Fruit fly (Drosophila melanogaster) whole organism, wandering third instar larva: Measurements from ENCODE around the gene Rim.

Experiments
- Abd-B ChIP-seq: fragments of >200 bp; optimal IDR thresholded peaks from 2 replicates; lab custom pipeline; 2017; ENCODE audit warnings: missing biosample characterization, missing genetic modification characterization
- CG9705 ChIP-seq: fragments of 200-800 bp; sonication (Bioruptor generic); optimal IDR thresholded peaks from 2 replicates; lab custom pipeline; 2018; ENCODE audit warnings: missing biosample characterization, mild to moderate bottlenecking, missing genetic modification characterization
- CrebA ChIP-seq: fragments of 200-800 bp; sonication (Bioruptor generic); optimal IDR thresholded peaks from 2 replicates; lab custom pipeline; 2016; ENCODE audit warnings: missing biosample characterization, mild to moderate bottlenecking, missing genetic modification characterization, borderline replicate concordance
- Dfd ChIP-seq: fragments of >200 bp; optimal IDR thresholded peaks from 2 replicates; lab custom pipeline; 2017; ENCODE audit warnings: missing biosample characterization, missing genetic modification characterization
- Dif ChIP-seq: fragments of 200-275, 200-300 bp; sonication (Bioruptor generic); optimal IDR thresholded peaks from 2 replicates; lab custom pipeline; 2018; ENCODE audit warnings: missing biosample characterization, missing genetic modification characterization; ENCODE audit not compliant: partially characterized antibody
- HLH106 ChIP-seq: fragments of 200-800 bp; optimal IDR thresholded peaks from 3 replicates; lab custom pipeline; 2019; ENCODE audit warnings: missing biosample characterization, mild to moderate bottlenecking, missing genetic modification characterization, moderate library complexity
- Hnf4 ChIP-seq: fragments of 200-800 bp; sonication (Bioruptor generic); optimal IDR thresholded peaks from 2 replicates; lab custom pipeline; 2016; ENCODE audit warnings: missing biosample characterization, mild to moderate bottlenecking, missing genetic modification characterization
- Hr78 ChIP-seq: fragments of >200 bp; optimal IDR thresholded peaks from 2 replicates; lab custom pipeline; 2017; ENCODE audit warnings: missing biosample characterization, missing genetic modification characterization
- Hr83 ChIP-seq: fragments of 200-300 bp; sonication (Bioruptor generic); optimal IDR thresholded peaks from 2 replicates; lab custom pipeline; 2016; ENCODE audit warnings: missing biosample characterization, mild to moderate bottlenecking, missing genetic modification characterization, moderate library complexity; ENCODE audit not compliant: poor library complexity, severe bottlenecking
- Jra ChIP-seq: sonication (Bioruptor generic); optimal IDR thresholded peaks from 2 replicates; lab custom pipeline; 2016; ENCODE audit warnings: missing biosample characterization, missing genetic modification characterization
- Mio ChIP-seq: sonication (Bioruptor generic); optimal IDR thresholded peaks from 2 replicates; lab custom pipeline; 2016; ENCODE audit warnings: missing biosample characterization, missing genetic modification characterization
- Myc ChIP-seq: fragments of >200 bp; optimal IDR thresholded peaks from 2 replicates; lab custom pipeline; 2017
- OdsH ChIP-seq: fragments of 200-800 bp; sonication (Bioruptor generic); optimal IDR thresholded peaks from 2 replicates; lab custom pipeline; 2016; ENCODE audit warnings: missing biosample characterization, mild to moderate bottlenecking, missing genetic modification characterization
- Rel ChIP-seq, 2 experiments: fragments of 200-800 bp; sonication (Bioruptor generic) in 1 of 2; optimal IDR thresholded peaks; 2 replicates in 1 of 2; 3 replicates in 1 of 2; lab custom pipeline; 2016 to 2019; ENCODE audit warnings: mild to moderate bottlenecking in 2 of 2, missing biosample characterization in 2 of 2, missing genetic modification characterization in 2 of 2, moderate library complexity in 1 of 2
- Sp1 ChIP-seq: fragments of 200-800 bp; sonication (Bioruptor generic); optimal IDR thresholded peaks from 3 replicates; lab custom pipeline; 2019; ENCODE audit warnings: missing biosample characterization, mild to moderate bottlenecking, missing genetic modification characterization, moderate library complexity
- Vsx2 ChIP-seq: fragments of 200-300, 225-300 bp; sonication (Bioruptor generic); optimal IDR thresholded peaks from 2 replicates; lab custom pipeline; 2018; ENCODE audit warnings: missing biosample characterization, missing genetic modification characterization; ENCODE audit not compliant: partially characterized antibody
- brk ChIP-seq: fragments of 200-800 bp; sonication (Bioruptor generic); optimal IDR thresholded peaks from 2 replicates; lab custom pipeline; 2016; ENCODE audit warnings: missing biosample characterization, mild to moderate bottlenecking, missing genetic modification characterization
- dl ChIP-seq, 2 experiments: fragments of 175-275, 200-275 bp in 1 of 2; fragments of 200-275 bp in 1 of 2; sonication (Bioruptor generic); optimal IDR thresholded peaks; lab custom pipeline; 2018; ENCODE audit warnings: mild to moderate bottlenecking in 2 of 2, missing biosample characterization in 2 of 2, missing genetic modification characterization in 2 of 2, moderate library complexity in 2 of 2; ENCODE audit not compliant: partially characterized antibody in 2 of 2, insufficient read depth in 1 of 2
- dmrt93B ChIP-seq: fragments of 200-800 bp; sonication (Bioruptor generic); optimal IDR thresholded peaks from 2 replicates; lab custom pipeline; 2018; ENCODE audit warnings: missing biosample characterization, mild to moderate bottlenecking, missing genetic modification characterization
- dsf ChIP-seq: sonication (Bioruptor generic); optimal IDR thresholded peaks from 2 replicates; lab custom pipeline; 2016; ENCODE audit warnings: missing biosample characterization, missing genetic modification characterization, borderline replicate concordance
- ey ChIP-seq: fragments of 200-800 bp; sonication (Bioruptor generic); optimal IDR thresholded peaks from 2 replicates; lab custom pipeline; 2016; ENCODE audit warnings: missing biosample characterization, missing genetic modification characterization
- foxo ChIP-seq, 2 experiments: fragments of 200-800 bp; sonication (Bioruptor generic); optimal IDR thresholded peaks; 2 replicates in 1 of 2; 3 replicates in 1 of 2; lab custom pipeline; 2016 to 2017; ENCODE audit warnings: missing biosample characterization in 2 of 2, missing genetic modification characterization in 2 of 2
- fru ChIP-seq: fragments of 200-800 bp; sonication (Bioruptor generic); optimal IDR thresholded peaks from 3 replicates; lab custom pipeline; 2016; ENCODE audit warnings: missing biosample characterization, mild to moderate bottlenecking, missing genetic modification characterization
- h ChIP-seq: fragments of 200-800 bp; sonication (Bioruptor generic); optimal IDR thresholded peaks from 3 replicates; lab custom pipeline; 2016; ENCODE audit warnings: missing biosample characterization, mild to moderate bottlenecking, missing genetic modification characterization
- jim ChIP-seq: fragments of 175-275, 200-325 bp; sonication (Bioruptor generic); optimal IDR thresholded peaks from 2 replicates; lab custom pipeline; 2016; ENCODE audit warnings: missing biosample characterization, mild to moderate bottlenecking, missing genetic modification characterization
- lola ChIP-seq: fragments of >200 bp; optimal IDR thresholded peaks from 2 replicates; lab custom pipeline; 2017; ENCODE audit warnings: missing biosample characterization, missing genetic modification characterization
- pan ChIP-seq: fragments of >200 bp; optimal IDR thresholded peaks from 2 replicates; lab custom pipeline; 2017
- rgr ChIP-seq: fragments of 200-800 bp; sonication (Bioruptor generic); optimal IDR thresholded peaks from 3 replicates; lab custom pipeline; 2016; ENCODE audit warnings: missing biosample characterization, mild to moderate bottlenecking, missing genetic modification characterization
- sage ChIP-seq: fragments of 200-800 bp; sonication (Bioruptor generic); optimal IDR thresholded peaks from 2 replicates; lab custom pipeline; 2016; ENCODE audit warnings: missing biosample characterization, mild to moderate bottlenecking, missing genetic modification characterization
- sv ChIP-seq: fragments of 200-800 bp; sonication (Bioruptor generic); optimal IDR thresholded peaks from 3 replicates; lab custom pipeline; 2016; ENCODE audit warnings: missing biosample characterization, missing genetic modification characterization
- tai ChIP-seq: sonication (Bioruptor generic); optimal IDR thresholded peaks from 2 replicates; lab custom pipeline; 2016; ENCODE audit warnings: missing biosample characterization, missing genetic modification characterization
- usp ChIP-seq: fragments of >200 bp; optimal IDR thresholded peaks from 2 replicates; lab custom pipeline; 2017; ENCODE audit warnings: missing biosample characterization, missing genetic modification characterization
- woc ChIP-seq: sonication (Bioruptor generic); optimal IDR thresholded peaks from 2 replicates; lab custom pipeline; 2016; ENCODE audit warnings: missing biosample characterization, mild to moderate bottlenecking, missing genetic modification characterization

Rim gene

DNA sequence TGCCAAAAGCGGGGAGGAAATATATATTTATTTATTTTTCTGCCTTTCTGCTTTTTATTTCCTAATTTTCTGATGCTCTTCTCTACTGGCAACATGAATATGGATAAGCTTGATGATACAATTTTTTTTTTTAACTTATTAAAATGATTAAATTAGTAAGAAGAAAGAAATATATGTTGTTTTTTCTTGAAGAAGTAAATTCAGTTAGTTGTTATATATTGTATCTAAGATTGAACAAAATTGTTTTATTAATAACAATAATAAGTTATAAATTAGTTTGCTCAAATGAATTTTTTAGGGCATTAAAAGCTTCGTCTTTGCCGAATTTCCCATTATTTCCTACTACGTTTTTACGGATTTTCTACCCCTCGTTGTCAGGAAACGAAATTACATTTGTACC, 85.8 kb downstream of the Rim start:
- TF ChIP-seq foxo (GFP tag; optimal IDR thresholded peaks at IDR 0.05; lab: Kevin White, UChicago) (no peak), jim (GFP tag; lab: Kevin White, UChicago) (no peak), ey (GFP tag; lab: Kevin White, UChicago) (no peak), Dfd (no peak), Jra (GFP tag; lab: Kevin White, UChicago) (no peak), Dif (GFP tag; lab: Kevin White, UChicago) (no peak), HLH106 (no peak), CrebA (no peak), Hr83 (GFP tag; lab: Kevin White, UChicago) (no peak), dmrt93B (no peak), Hr78 (GFP tag; lab: Kevin White, UChicago) (no peak), sv (no peak), sage (GFP tag; lab: Kevin White, UChicago) (no peak), CG9705 (GFP tag; lab: Kevin White, UChicago) (no peak), Hnf4 (GFP tag; lab: Kevin White, UChicago) (no peak), usp (GFP tag; lab: Kevin White, UChicago) (no peak), brk (no peak), fru (GFP tag; lab: Kevin White, UChicago) (no peak), Vsx2 (no peak), tai (GFP tag; lab: Kevin White, UChicago) (no peak)

DNA sequence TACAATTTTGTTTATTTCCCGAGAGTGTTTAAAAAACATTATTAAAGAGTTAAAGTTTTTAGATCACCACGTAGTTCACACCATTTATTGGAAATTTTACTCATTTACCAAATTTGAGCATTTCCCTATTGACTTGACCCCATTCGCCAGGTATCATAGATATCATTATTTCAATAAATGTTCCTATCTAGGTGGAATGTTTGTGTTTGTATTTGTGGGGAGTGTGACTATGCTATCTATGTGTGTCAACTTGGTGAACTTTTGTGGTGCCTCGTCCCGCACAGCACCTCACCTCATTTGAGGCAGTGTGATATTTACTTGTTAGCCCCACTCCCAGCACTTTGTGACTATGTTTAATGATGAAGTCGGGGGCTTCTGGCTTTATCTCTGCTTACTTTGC, 87.7 kb downstream of the Rim start:
- no peak for TF ChIP-seq CG9705 (GFP tag; lab: Kevin White, UChicago)
- TF ChIP-seq h (GFP tag; lab: Kevin White, UChicago): no peak
- TF ChIP-seq usp (GFP tag; lab: Kevin White, UChicago): no peak
- no peak for TF ChIP-seq Hr78 (GFP tag; lab: Kevin White, UChicago)
- TF ChIP-seq brk: no peak
- TF ChIP-seq fru (GFP tag; lab: Kevin White, UChicago): no peak
- TF ChIP-seq rgr (GFP tag; lab: Kevin White, UChicago): no peak
- TF ChIP-seq jim (GFP tag; lab: Kevin White, UChicago): no peak
- no peak for TF ChIP-seq foxo (GFP tag; optimal IDR thresholded peaks at IDR 0.05; lab: Kevin White, UChicago)
- TF ChIP-seq lola: no peak
- no peak for TF ChIP-seq woc (GFP tag; lab: Kevin White, UChicago)
- TF ChIP-seq Sp1: no peak
- TF ChIP-seq Dif (GFP tag; lab: Kevin White, UChicago): no peak
- no peak for TF ChIP-seq dl (GFP tag; optimal IDR thresholded peaks at IDR 0.05; lab: Kevin White, UChicago; ENCODE audit: insufficient read depth in 1 of 2, partially characterized antibody in 2 of 2)
- TF ChIP-seq pan: no peak
- TF ChIP-seq Rel (GFP tag; optimal IDR thresholded peaks at IDR 0.05; lab: Kevin White, UChicago): no peak
- no peak for TF ChIP-seq Rel (tag; optimal IDR thresholded peaks at IDR 0.05; lab: Kevin White, UChicago)
- TF ChIP-seq, all 38 proteins: peak for 0

DNA sequence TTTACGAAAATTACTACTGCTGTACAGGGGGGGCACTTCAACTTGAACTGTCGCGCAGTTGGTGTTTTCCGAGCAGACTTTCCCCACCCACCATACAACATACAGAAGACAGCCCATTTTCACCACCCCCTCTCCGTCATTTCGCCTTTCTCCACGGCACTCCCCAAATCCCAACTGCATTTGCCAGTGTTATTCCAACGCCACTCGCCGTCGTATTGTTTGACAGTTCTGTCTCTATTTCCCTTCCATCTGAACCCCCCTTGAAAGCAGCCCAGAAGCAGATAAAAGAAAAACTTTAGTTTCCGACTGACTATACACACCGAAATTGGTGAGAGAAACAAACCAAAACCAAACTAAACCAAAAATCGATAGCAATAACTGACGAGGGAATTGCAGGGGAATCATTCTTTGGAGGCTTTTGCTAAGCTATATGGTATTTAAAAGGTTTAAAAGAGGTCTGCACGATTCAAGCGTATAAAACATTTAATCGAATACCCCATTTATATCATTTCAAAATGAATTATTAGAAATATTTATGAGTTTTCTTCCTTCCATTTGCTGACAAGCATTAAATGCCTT, 89.3 kb downstream of the Rim start:
- TF ChIP-seq CG9705 (GFP tag; lab: Kevin White, UChicago) (no peak), woc (GFP tag; lab: Kevin White, UChicago) (no peak), dsf (no peak), ey (GFP tag; lab: Kevin White, UChicago) (no peak), brk (no peak), Abd-B (GFP tag; lab: Kevin White, UChicago) (no peak), Hnf4 (GFP tag; lab: Kevin White, UChicago) (no peak), Sp1 (no peak), lola (no peak), sv (no peak), Jra (GFP tag; lab: Kevin White, UChicago) (no peak), OdsH (GFP tag; lab: Kevin White, UChicago) (no peak), sage (GFP tag; lab: Kevin White, UChicago) (no peak), Mio (GFP tag; lab: Kevin White, UChicago) (no peak), Myc (lab: Kevin White, UChicago) (no peak), CrebA (no peak), fru (GFP tag; lab: Kevin White, UChicago) (no peak), rgr (GFP tag; lab: Kevin White, UChicago) (no peak), usp (GFP tag; lab: Kevin White, UChicago) (no peak), Dif (GFP tag; lab: Kevin White, UChicago) (no peak)
